Worm (Caenorhabditis elegans) whole organism, L1 larva: ENCODE measurements around the gene zyg-1.

Experiments
- C16A3.4 ChIP-seq: fragments of 150-350 bp; optimal IDR thresholded peaks from 2 replicates; lab custom pipeline; 2014; ENCODE audit warnings: missing biosample characterization, missing genetic modification characterization
- ama-1 ChIP-seq: fragments of 150-350 bp; optimal IDR thresholded peaks from 2 replicates; lab custom pipeline; 2014
- jun-1 ChIP-seq: fragments of 150-350 bp; optimal IDR thresholded peaks from 2 replicates; lab custom pipeline; 2014; ENCODE audit warnings: missing biosample characterization, missing genetic modification reagents, missing genetic modification characterization
- nhr-28 ChIP-seq: fragments of 150-350 bp; optimal IDR thresholded peaks from 2 replicates; lab custom pipeline; 2014; ENCODE audit warnings: missing biosample characterization, missing genetic modification characterization
- nhr-77 ChIP-seq: fragments of 150-350 bp; optimal IDR thresholded peaks from 2 replicates; lab custom pipeline; 2014; ENCODE audit warnings: missing biosample characterization, missing genetic modification characterization
- vab-15 ChIP-seq: sonication (generic microtip); optimal IDR thresholded peaks from 2 replicates; lab custom pipeline; 2017; ENCODE audit warnings: missing genotype, mild to moderate bottlenecking, missing genetic modification characterization, missing compliant biosample characterization

DNA sequence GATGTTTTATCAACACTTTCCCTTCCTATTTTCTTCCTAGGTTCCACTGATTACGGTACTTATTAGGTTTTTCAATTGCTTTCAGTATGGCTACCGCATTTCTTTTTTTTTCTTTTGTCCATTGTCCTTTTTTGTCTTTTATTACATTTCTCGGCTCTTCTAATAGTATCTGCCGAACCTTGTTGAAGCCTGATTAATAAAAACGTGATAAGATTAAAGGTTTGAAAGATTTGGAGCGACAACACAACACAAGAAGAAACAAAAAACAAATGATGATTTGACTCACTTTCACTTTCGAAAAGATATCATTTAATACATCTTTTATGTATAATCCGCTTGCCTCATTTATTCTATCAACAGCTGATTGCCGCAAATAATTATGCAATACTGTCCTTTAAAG, 15.5 kb downstream of the zyg-1 start, which contains the start of gene C25H3.15:
- TF ChIP-seq ama-1 (lab: Kevin White, UChicago) (no peak), jun-1 (tag; lab: Kevin White, UChicago) (no peak), nhr-77 (tag; lab: Kevin White, UChicago) (no peak), nhr-28 (tag; lab: Kevin White, UChicago) (no peak), C16A3.4 (tag; lab: Kevin White, UChicago) (no peak), vab-15 (tag; lab: Kevin White, UChicago) (no peak)
